Worm (Caenorhabditis elegans): ENCODE data around the gene Y55F3AR.2.

The Y55F3AR.2 gene

ce11 chrIV:1127852-1128251 lies 33.5 kb downstream of the Y55F3AR.2 start:
- TF ChIP-seq ztf-3 (GFP tag; optimal IDR thresholded peaks at IDR 0.05), result no peak
- peak; percentile 32; the same call in 1 of the 2 replicates for TF ChIP-seq egrh-3 (GFP tag; IDR thresholded peaks at IDR 0.05)
- TF ChIP-seq lin-26 (GFP tag; IDR thresholded peaks at IDR 0.05), result no peak
- peak; percentile 90 for TF ChIP-seq zfh-2 (GFP tag; conservative IDR thresholded peaks at IDR 0.05)
- peak; percentile 38; the same call in 1 of the 2 replicates for TF ChIP-seq nfyb-1 (GFP tag; IDR thresholded peaks at IDR 0.05)

- TF ChIP-seq D2030.7 (GFP tag; IDR thresholded peaks at IDR 0.05), result no peak
- no peak for TF ChIP-seq hlh-26 (GFP tag; conservative IDR thresholded peaks at IDR 0.05)
- no peak for TF ChIP-seq athp-1 (tag; optimal IDR thresholded peaks at IDR 0.05)
- TF ChIP-seq F57A8.1 (GFP tag; optimal IDR thresholded peaks at IDR 0.05), result no peak
- TF ChIP-seq mes-4 (tag; optimal IDR thresholded peaks at IDR 0.05), result no peak
- no peak for TF ChIP-seq ztf-22 (GFP tag; optimal IDR thresholded peaks at IDR 0.05)
- no peak for TF ChIP-seq tlf-1 (GFP tag; optimal IDR thresholded peaks at IDR 0.05)
- TF ChIP-seq B0261.1 (tag; optimal IDR thresholded peaks at IDR 0.05), result no peak
- no peak for TF ChIP-seq egl-44 (GFP tag; IDR thresholded peaks at IDR 0.05)
- no peak for TF ChIP-seq cebp-2 (GFP tag; IDR thresholded peaks at IDR 0.05)
- no peak for TF ChIP-seq ztf-28 (GFP tag; IDR thresholded peaks at IDR 0.05)
- TF ChIP-seq ceh-58 (GFP tag; IDR thresholded peaks at IDR 0.05), result no peak
- TF ChIP-seq rcor-1 (GFP tag; IDR thresholded peaks at IDR 0.05), result no peak
- no peak for TF ChIP-seq hmg-1.2 (GFP tag; IDR thresholded peaks at IDR 0.05)
Measured at ce11 chrIV:1136658-1137057, 42.3 kb downstream of the Y55F3AR.2 start, which contains the start of gene C44B12.6. TSS of gene C44B12.6 (minus strand) at chrIV:1136758.
